Worm (Caenorhabditis elegans): Measurements from ENCODE around the gene grl-3.
"Not testable (repeated sequence)": the region's sequence is repeated elsewhere in the genome, so short reads cannot be mapped to it uniquely, and the experiment has no call there.

- TF ChIP-seq unc-39 (tag; optimal IDR thresholded peaks at IDR 0.05); zag-1 (tag; optimal IDR thresholded peaks at IDR 0.05); nhr-102 (tag; optimal IDR thresholded peaks at IDR 0.05); dpl-1 (GFP tag; optimal IDR thresholded peaks at IDR 0.05); skn-1 (tag; optimal IDR thresholded peaks at IDR 0.05): not testable (repeated sequence)
These were observed 20.3 kb upstream of the grl-3 start for ce11 chrV:11391033-11391432.
